Fruit fly (Drosophila melanogaster) whole organism, embryonic: Measurements from ENCODE around the gene Pmm2.
A peak's percentile ranks its signal among the peaks of the same experiment; 100 is the strongest.

Source experiments
- Adf1 ChIP-seq: fragments of 200-800 bp; sonication (Bioruptor generic); IDR thresholded peaks from 2 replicates; pipeline ENCODE4 v1.3.6; 2022; ENCODE audit warnings: missing biosample characterization, missing genetic modification characterization
- Aef1 ChIP-seq: fragments of 200-800 bp; sonication (Bioruptor generic); IDR thresholded peaks from 3 replicates; pipeline ENCODE4 v1.3.6; 2022; ENCODE audit warnings: missing biosample characterization, missing genetic modification characterization
- Antp ChIP-seq: fragments of 200-800 bp; sonication (Bioruptor generic); optimal IDR thresholded peaks from 3 replicates; lab custom pipeline; 2016; ENCODE audit warnings: missing biosample characterization, missing genetic modification characterization
- CG10209 ChIP-seq: fragments of 200-800 bp; sonication (Bioruptor generic); optimal IDR thresholded peaks from 3 replicates; lab custom pipeline; 2017; ENCODE audit warnings: missing biosample characterization, mild to moderate bottlenecking, missing genetic modification characterization, missing genetic modification reagents
- CG11085 ChIP-seq: fragments of 200-800 bp; sonication (Bioruptor generic); IDR thresholded peaks from 2 replicates; pipeline ENCODE4 v1.3.6; 2022; ENCODE audit warnings: missing biosample characterization, missing genetic modification characterization
- CG13775 ChIP-seq: fragments of 200-800 bp; sonication (Bioruptor generic); optimal IDR thresholded peaks from 3 replicates; lab custom pipeline; 2017; ENCODE audit warnings: missing biosample characterization, mild to moderate bottlenecking, missing genetic modification characterization
- CG14014 ChIP-seq: fragments of 200-800 bp; sonication (Bioruptor generic); IDR thresholded peaks from 2 replicates; pipeline ENCODE4 v1.3.6; 2022; ENCODE audit warnings: missing biosample characterization, missing genetic modification characterization
- CG14860 ChIP-seq: fragments of 200-800 bp; sonication (Bioruptor generic); IDR thresholded peaks from 3 replicates; pipeline ENCODE4 v1.3.6; 2022; ENCODE audit warnings: missing biosample characterization, missing genetic modification characterization; ENCODE audit not compliant: partially characterized antibody
- CG15073 ChIP-seq: fragments of 200-800 bp; sonication (Bioruptor generic); optimal IDR thresholded peaks from 2 replicates; lab custom pipeline; 2016; ENCODE audit warnings: missing biosample characterization, missing genetic modification characterization
- CG1647 ChIP-seq: fragments of 200-800 bp; sonication (Bioruptor generic); optimal IDR thresholded peaks from 3 replicates; lab custom pipeline; 2016; ENCODE audit warnings: missing biosample characterization, missing genetic modification characterization
- CG17829 ChIP-seq: fragments of 200-800 bp; optimal IDR thresholded peaks from 2 replicates; lab custom pipeline; 2019; ENCODE audit warnings: missing biosample characterization, mild to moderate bottlenecking, missing genetic modification characterization, moderate library complexity
- CG18011 ChIP-seq: fragments of 200-800 bp; sonication (Bioruptor generic); optimal IDR thresholded peaks from 2 replicates; lab custom pipeline; 2017; ENCODE audit warnings: missing biosample characterization, missing genetic modification characterization, mild to moderate bottlenecking, moderate library complexity, missing genotype
- CG2199 ChIP-seq: fragments of 200-800 bp; sonication (Bioruptor generic); IDR thresholded peaks from 3 replicates; pipeline ENCODE4 v1.3.6; 2022; ENCODE audit warnings: missing biosample characterization, missing genetic modification characterization
- CG3163 ChIP-seq: fragments of 200-800 bp; sonication (Bioruptor generic); optimal IDR thresholded peaks from 3 replicates; lab custom pipeline; 2016; ENCODE audit warnings: missing biosample characterization, missing genetic modification characterization
- CG32532 ChIP-seq: fragments of 200-800 bp; sonication (Bioruptor generic); IDR thresholded peaks from 2 replicates; pipeline ENCODE4 v1.3.6; 2022; ENCODE audit warnings: missing biosample characterization, missing genetic modification characterization
- CG32767 ChIP-seq: fragments of 200-800 bp; sonication (Bioruptor generic); IDR thresholded peaks from 2 replicates; pipeline ENCODE4 v1.3.6; 2022; ENCODE audit warnings: missing biosample characterization, missing genetic modification characterization
- CG3407 ChIP-seq: fragments of 200-800 bp; sonication (Bioruptor generic); optimal IDR thresholded peaks from 2 replicates; lab custom pipeline; 2018; ENCODE audit warnings: missing biosample characterization, mild to moderate bottlenecking, missing genetic modification characterization
- CG34422 ChIP-seq: fragments of 200-800 bp; sonication (Bioruptor generic); IDR thresholded peaks from 3 replicates; pipeline ENCODE4 v1.3.6; 2022; ENCODE audit warnings: missing biosample characterization, missing genetic modification characterization
- CG3995 ChIP-seq: fragments of 200-800 bp; sonication (Bioruptor generic); optimal IDR thresholded peaks from 3 replicates; lab custom pipeline; 2016; ENCODE audit warnings: missing biosample characterization, missing genetic modification characterization
- CG6791 ChIP-seq: fragments of 200-800 bp; sonication (Bioruptor generic); IDR thresholded peaks from 3 replicates; pipeline ENCODE4 v1.3.6; 2022; ENCODE audit warnings: missing biosample characterization, missing genetic modification characterization; ENCODE audit not compliant: partially characterized antibody
- CG8765 ChIP-seq: fragments of 200-800 bp; sonication (Bioruptor generic); IDR thresholded peaks from 2 replicates; pipeline ENCODE4 v1.3.6; 2022; ENCODE audit warnings: missing biosample characterization, missing genetic modification characterization
- CG9609 ChIP-seq: fragments of 200-800 bp; sonication (Bioruptor generic); optimal IDR thresholded peaks from 3 replicates; lab custom pipeline; 2016; ENCODE audit warnings: missing biosample characterization, missing genetic modification characterization
- CG9932 ChIP-seq: fragments of 200-800 bp; sonication (Bioruptor generic); IDR thresholded peaks from 2 replicates; pipeline ENCODE4 v1.3.6; 2022; ENCODE audit warnings: missing biosample characterization, missing genetic modification characterization
- Dad ChIP-seq: fragments of 200-800 bp; sonication (Bioruptor generic); optimal IDR thresholded peaks from 3 replicates; lab custom pipeline; 2016; ENCODE audit warnings: missing biosample characterization, missing genetic modification characterization
- Deaf1 ChIP-seq: fragments of 200-800 bp; optimal IDR thresholded peaks from 3 replicates; lab custom pipeline; 2019; ENCODE audit warnings: missing biosample characterization, mild to moderate bottlenecking, missing genetic modification characterization, moderate library complexity
- Doc3 ChIP-seq: fragments of 200-800 bp; sonication (Bioruptor generic); IDR thresholded peaks from 3 replicates; pipeline ENCODE4 v1.3.6; 2022; ENCODE audit warnings: missing biosample characterization, missing genetic modification characterization; ENCODE audit not compliant: partially characterized antibody
- Dp ChIP-seq: fragments of 200-800 bp; sonication (Bioruptor generic); optimal IDR thresholded peaks from 2 replicates; lab custom pipeline; 2018; ENCODE audit warnings: missing biosample characterization, mild to moderate bottlenecking, missing genetic modification characterization, moderate library complexity
- E2f1 ChIP-seq: fragments of 200-800 bp; sonication (Bioruptor generic); IDR thresholded peaks from 2 replicates; pipeline ENCODE4 v1.3.6; 2022; ENCODE audit warnings: missing biosample characterization, missing genetic modification characterization
- GATAe ChIP-seq: fragments of 200-800 bp; sonication (Bioruptor generic); conservative IDR thresholded peaks from 2 replicates; pipeline ENCODE4 v1.3.6; 2022; ENCODE audit warnings: missing biosample characterization, missing genetic modification characterization
- H15 ChIP-seq: fragments of 200-800 bp; sonication (Bioruptor generic); IDR thresholded peaks from 3 replicates; pipeline ENCODE4 v1.3.6; 2022; ENCODE audit warnings: missing biosample characterization, missing genetic modification characterization
- HLH3B ChIP-seq: fragments of 200-800 bp; sonication (Bioruptor generic); IDR thresholded peaks from 2 replicates; pipeline ENCODE4 v1.3.6; 2022; ENCODE audit warnings: missing biosample characterization, missing genetic modification characterization
- Hmr ChIP-seq: fragments of 200-800 bp; sonication (Bioruptor generic); optimal IDR thresholded peaks from 3 replicates; lab custom pipeline; 2017; ENCODE audit warnings: mild to moderate bottlenecking, missing biosample characterization, missing genetic modification reagents, missing genetic modification characterization
- Pdp1 ChIP-seq, 2 experiments: fragments of 200-800 bp; sonication (Bioruptor generic); optimal IDR thresholded peaks; 3 replicates each; lab custom pipeline; 2016; ENCODE audit warnings: missing biosample characterization in 2 of 2, missing genetic modification characterization in 2 of 2, mild to moderate bottlenecking in 1 of 2, moderate library complexity in 1 of 2
- Sox100B ChIP-seq: fragments of 200-800 bp; sonication (Bioruptor generic); optimal IDR thresholded peaks from 3 replicates; lab custom pipeline; 2018; ENCODE audit warnings: missing biosample characterization, mild to moderate bottlenecking, missing genetic modification characterization
- Ssrp ChIP-seq: fragments of 200-800 bp; sonication (Bioruptor generic); optimal IDR thresholded peaks from 2 replicates; lab custom pipeline; 2018; ENCODE audit warnings: missing biosample characterization, mild to moderate bottlenecking, missing genetic modification characterization, moderate library complexity
- Stat92E ChIP-seq, 3 experiments: fragments of >200 bp in 2 of 3; fragments of 200-800 bp in 1 of 3; sonication (Bioruptor generic) in 1 of 3; optimal IDR thresholded peaks; 2 replicates each; lab custom pipeline; 2017 to 2019; ENCODE audit warnings: missing biosample characterization in 3 of 3, missing genetic modification characterization in 3 of 3, mild to moderate bottlenecking in 1 of 3, moderate library complexity in 1 of 3
- Taf1 ChIP-seq: fragments of 200-800 bp; sonication (Bioruptor generic); IDR thresholded peaks from 2 replicates; pipeline ENCODE4 v1.3.6; 2022; ENCODE audit warnings: missing biosample characterization, missing genetic modification characterization
- ase ChIP-seq: fragments of 200-800 bp; sonication (Bioruptor generic); IDR thresholded peaks from 3 replicates; pipeline ENCODE4 v1.3.6; 2022; ENCODE audit warnings: missing biosample characterization, missing genetic modification characterization
- az2 ChIP-seq: fragments of 200-800 bp; sonication (Bioruptor generic); optimal IDR thresholded peaks from 3 replicates; lab custom pipeline; 2016; ENCODE audit warnings: missing biosample characterization, missing genetic modification characterization
- cg ChIP-seq: fragments of 200-800 bp; sonication (Bioruptor generic); optimal IDR thresholded peaks from 3 replicates; lab custom pipeline; 2019; ENCODE audit warnings: missing biosample characterization, mild to moderate bottlenecking, missing genetic modification characterization, moderate library complexity
- gfzf ChIP-seq: fragments of 200-800 bp; sonication (Bioruptor generic); optimal IDR thresholded peaks from 2 replicates; lab custom pipeline; 2016; ENCODE audit warnings: missing biosample characterization, mild to moderate bottlenecking, missing genetic modification characterization, moderate library complexity
- grau ChIP-seq: fragments of 200-800 bp; optimal IDR thresholded peaks from 3 replicates; lab custom pipeline; 2019; ENCODE audit warnings: missing biosample characterization, mild to moderate bottlenecking, missing genetic modification characterization, moderate library complexity
- gsb-n ChIP-seq: fragments of 200-800 bp; sonication (Bioruptor generic); optimal IDR thresholded peaks from 3 replicates; lab custom pipeline; 2018; ENCODE audit warnings: missing biosample characterization, mild to moderate bottlenecking, missing genetic modification characterization
- ind ChIP-seq: fragments of 200-800 bp; sonication (Bioruptor generic); optimal IDR thresholded peaks from 3 replicates; lab custom pipeline; 2016; ENCODE audit warnings: missing biosample characterization, missing genetic modification characterization
- insv ChIP-seq, 2 experiments: fragments of 200-800 bp; sonication (Bioruptor generic); optimal IDR thresholded peaks; 3 replicates each; lab custom pipeline; 2016 to 2018; ENCODE audit warnings: missing biosample characterization in 2 of 2, missing genetic modification characterization in 2 of 2
- oc ChIP-seq: fragments of 200-800 bp; sonication (Bioruptor generic); optimal IDR thresholded peaks from 2 replicates; lab custom pipeline; 2018; ENCODE audit warnings: missing biosample characterization, mild to moderate bottlenecking, missing genetic modification characterization, moderate library complexity
- peb ChIP-seq: fragments of 200-800 bp; sonication (Bioruptor generic); IDR thresholded peaks from 2 replicates; pipeline ENCODE4 v1.3.6; 2022; ENCODE audit warnings: missing biosample characterization, missing genetic modification characterization
- sob ChIP-seq: fragments of 200-800 bp; sonication (Bioruptor generic); IDR thresholded peaks from 2 replicates; pipeline ENCODE4 v1.3.6; 2022; ENCODE audit warnings: missing biosample characterization, missing genetic modification characterization
- tin ChIP-seq: fragments of 200-800 bp; sonication (Bioruptor generic); optimal IDR thresholded peaks from 3 replicates; lab custom pipeline; 2016; ENCODE audit warnings: missing biosample characterization, missing genetic modification characterization
- twi ChIP-seq: fragments of 200-800 bp; optimal IDR thresholded peaks from 2 replicates; lab custom pipeline; 2019; ENCODE audit warnings: missing biosample characterization, mild to moderate bottlenecking, missing genetic modification characterization, moderate library complexity
- wor ChIP-seq: fragments of 200-800 bp; sonication (Bioruptor generic); IDR thresholded peaks from 2 replicates; pipeline ENCODE4 v1.3.6; 2022; ENCODE audit warnings: missing biosample characterization, missing genetic modification characterization

Gene Pmm2

DNA sequence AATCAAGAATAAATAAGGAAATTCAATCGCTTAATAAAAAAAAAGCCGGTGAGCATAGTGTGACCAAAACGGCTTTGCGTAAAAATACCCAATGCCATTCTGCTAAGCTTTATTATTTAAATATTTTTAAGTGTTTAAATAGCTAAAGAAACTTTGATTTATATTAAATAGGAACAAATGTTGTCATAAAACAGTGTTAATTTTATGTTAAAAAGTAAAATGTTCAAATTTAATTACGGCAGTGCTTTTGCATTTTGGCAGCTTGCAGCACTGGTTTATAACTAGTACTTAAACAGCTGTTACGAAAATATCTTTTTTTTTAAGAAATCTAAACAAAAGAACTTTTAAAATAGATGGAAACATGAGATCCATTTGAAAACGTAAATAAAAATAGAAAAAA lies 33.1 kb upstream of the Pmm2 start, which contains the start of the genes CG10638 and CG10681 (continued):
- TF ChIP-seq Antp (GFP tag; lab: Kevin White, UChicago) (no peak), oc (tag; lab: Kevin White, UChicago) (no peak), CG15073 (GFP tag; lab: Kevin White, UChicago) (no peak), wor (GFP tag; lab: Robert Waterston, UW) (no peak), Sox100B (GFP tag; lab: Kevin White, UChicago) (peak; percentile 53), Doc3 (GFP tag; lab: Robert Waterston, UW) (no peak), Hmr (GFP tag; lab: Kevin White, UChicago) (peak; percentile 13), CG8765 (GFP tag; lab: Robert Waterston, UW) (no peak), CG14014 (no peak), az2 (GFP tag; lab: Kevin White, UChicago) (peak; percentile 23), gsb-n (peak; percentile 40), CG32532 (GFP tag; lab: Robert Waterston, UW) (no peak), Aef1 (no peak), Adf1 (GFP tag; lab: Robert Waterston, UW) (no peak), grau (tag; lab: Kevin White, UChicago) (peak; percentile 53), insv (GFP tag; optimal IDR thresholded peaks at IDR 0.05; lab: Kevin White, UChicago) (no peak), CG9932 (peak; percentile 62), Dad (GFP tag; lab: Kevin White, UChicago) (no peak), CG11085 (GFP tag; lab: Robert Waterston, UW) (no peak), CG3163 (GFP tag; lab: Kevin White, UChicago) (no peak), HLH3B (GFP tag; lab: Robert Waterston, UW) (no peak), CG34422 (GFP tag; lab: Robert Waterston, UW) (peak; percentile 55; the same call in 1 of the 3 replicates), ase (no peak), Stat92E (GFP tag; optimal IDR thresholded peaks at IDR 0.05; lab: Kevin White, UChicago) (no peak), CG17829 (tag; lab: Kevin White, UChicago) (peak; percentile 57), sob (GFP tag; lab: Robert Waterston, UW) (peak; percentile 37; the same call in 1 of the 2 replicates), peb (no peak), CG18011 (GFP tag; lab: Kevin White, UChicago) (peak; percentile 30), Taf1 (GFP tag; lab: Robert Waterston, UW) (no peak), CG2199 (GFP tag; lab: Robert Waterston, UW) (no peak), tin (GFP tag; lab: Kevin White, UChicago) (peak; percentile 43), cg (GFP tag; lab: Kevin White, UChicago) (no peak), CG32767 (GFP tag; lab: Robert Waterston, UW) (no peak), CG14860 (no peak), CG3407 (GFP tag; lab: Kevin White, UChicago) (no peak), CG3995 (peak; percentile 4), E2f1 (GFP tag; lab: Robert Waterston, UW) (no peak), Dp (GFP tag; lab: Kevin White, UChicago) (peak; percentile 49), gfzf (GFP tag; lab: Kevin White, UChicago) (peak; percentile 68), ind (GFP tag; lab: Kevin White, UChicago) (peak; percentile 27), CG10209 (GFP tag; lab: Kevin White, UChicago) (peak; percentile 31), GATAe (GFP tag; lab: Robert Waterston, UW) (no peak), Pdp1 (GFP tag; optimal IDR thresholded peaks at IDR 0.05; lab: Kevin White, UChicago) (peak; percentile 22 to 51), Deaf1 (tag; lab: Kevin White, UChicago) (no peak), H15 (GFP tag; lab: Robert Waterston, UW) (no peak), CG13775 (GFP tag; lab: Kevin White, UChicago) (peak; percentile 45), CG6791 (no peak), Ssrp (tag; lab: Kevin White, UChicago) (no peak), CG1647 (no peak), twi (tag; lab: Kevin White, UChicago) (no peak), CG9609 (GFP tag; lab: Kevin White, UChicago) (no peak)
